Worm (Caenorhabditis elegans) whole organism, young adult: ENCODE measurements around the gene srx-76.

Experiments used
- F57A8.1 ChIP-seq: fragments of 200-800 bp; sonication (Bioruptor generic); optimal IDR thresholded peaks from 2 replicates; lab custom pipeline; 2018; ENCODE audit warnings: mild to moderate bottlenecking, missing genetic modification characterization, moderate library complexity, missing compliant biosample characterization
- ama-1 ChIP-seq, 3 experiments: fragments of 150-350 bp in 1 of 3; sonication (generic microtip) in 2 of 3; optimal IDR thresholded peaks; 2 replicates each; lab custom pipeline; 2014 to 2018; ENCODE audit warnings: missing biosample characterization in 2 of 3, missing genetic modification characterization in 2 of 3, missing genetic modification reagents in 2 of 3
- ceh-100 ChIP-seq: fragments of 200-800 bp; sonication (Bioruptor generic); IDR thresholded peaks from 2 replicates; pipeline ENCODE4 v1.3.6; 2022; ENCODE audit warnings: missing genetic modification reagents, missing genetic modification characterization, missing compliant biosample characterization
- lag-1 ChIP-seq: fragments of 200-800 bp; sonication (Bioruptor generic); IDR thresholded peaks from 2 replicates; pipeline ENCODE4 v1.3.6; 2022; ENCODE audit warnings: missing genetic modification reagents, missing genetic modification characterization, missing compliant biosample characterization
- nfya-1 ChIP-seq: sonication (generic microtip); optimal IDR thresholded peaks from 2 replicates; lab custom pipeline; 2017; ENCODE audit warnings: antibody characterized with exemption, missing compliant biosample characterization, missing genetic modification characterization, borderline replicate concordance; ENCODE audit not compliant: insufficient read depth
- snpc-4 ChIP-seq, 5 experiments: fragments of 150-350 bp in 1 of 5; sonication (generic microtip) in 4 of 5; optimal IDR thresholded peaks; 2 replicates each; lab custom pipeline; 2014 to 2018; ENCODE audit warnings: missing genetic modification characterization in 5 of 5, missing biosample characterization in 3 of 5, antibody characterized with exemption in 2 of 5, mild to moderate bottlenecking in 2 of 5, missing compliant biosample characterization in 2 of 5, missing genotype in 2 of 5, moderate library complexity in 2 of 5, missing genetic modification reagents in 1 of 5
- sptf-2 ChIP-seq: fragments of 200-800 bp; sonication (Bioruptor generic); optimal IDR thresholded peaks from 2 replicates; lab custom pipeline; 2018; ENCODE audit warnings: mild to moderate bottlenecking, missing genetic modification characterization, missing compliant biosample characterization
- unc-62 ChIP-seq: fragments of 150-350 bp; optimal IDR thresholded peaks from 2 replicates; lab custom pipeline; 2014; ENCODE audit warnings: missing biosample characterization, missing genetic modification reagents, missing genetic modification characterization

ce11 chrV:11905977-11906376 lies 14.4 kb downstream of the srx-76 start:
- TF ChIP-seq ceh-100 (GFP tag; lab: Robert Waterston, UW) = no peak
- no peak for TF ChIP-seq snpc-4 (GFP tag; optimal IDR thresholded peaks at IDR 0.05; lab: Kevin White, UChicago)
- no peak for TF ChIP-seq snpc-4 (tag; optimal IDR thresholded peaks at IDR 0.05; lab: Kevin White, UChicago)
- TF ChIP-seq ama-1 (optimal IDR thresholded peaks at IDR 0.05; lab: Kevin White, UChicago) = no peak
- TF ChIP-seq ama-1 (GFP tag; optimal IDR thresholded peaks at IDR 0.05; lab: Kevin White, UChicago) = no peak
- no peak for TF ChIP-seq unc-62
- TF ChIP-seq F57A8.1 = no peak
- no peak for TF ChIP-seq sptf-2
- no peak for TF ChIP-seq lag-1
- TF ChIP-seq nfya-1 (tag; lab: Kevin White, UChicago) = no peak
